Fruit fly (Drosophila melanogaster) whole organism, wandering third instar larva: Measurements from ENCODE around the gene CG6972.
A peak's percentile ranks its signal among the peaks of the same experiment; 100 is the strongest.

Experiments used
- Abd-B ChIP-seq: fragments of >200 bp; optimal IDR thresholded peaks from 2 replicates; lab custom pipeline; 2017; ENCODE audit warnings: missing biosample characterization, missing genetic modification characterization
- CG32264 ChIP-seq: fragments of 200-800 bp; sonication (Bioruptor generic); optimal IDR thresholded peaks from 2 replicates; lab custom pipeline; 2016; ENCODE audit warnings: missing biosample characterization, missing genetic modification characterization
- CG9705 ChIP-seq: fragments of 200-800 bp; sonication (Bioruptor generic); optimal IDR thresholded peaks from 2 replicates; lab custom pipeline; 2018; ENCODE audit warnings: missing biosample characterization, mild to moderate bottlenecking, missing genetic modification characterization
- CrebA ChIP-seq: fragments of 200-800 bp; sonication (Bioruptor generic); optimal IDR thresholded peaks from 2 replicates; lab custom pipeline; 2016; ENCODE audit warnings: missing biosample characterization, mild to moderate bottlenecking, missing genetic modification characterization, borderline replicate concordance
- Dfd ChIP-seq: fragments of >200 bp; optimal IDR thresholded peaks from 2 replicates; lab custom pipeline; 2017; ENCODE audit warnings: missing biosample characterization, missing genetic modification characterization
- Dif ChIP-seq: fragments of 200-275, 200-300 bp; sonication (Bioruptor generic); optimal IDR thresholded peaks from 2 replicates; lab custom pipeline; 2018; ENCODE audit warnings: missing biosample characterization, missing genetic modification characterization; ENCODE audit not compliant: partially characterized antibody
- GATAd ChIP-seq: sonication (Bioruptor generic); optimal IDR thresholded peaks from 2 replicates; lab custom pipeline; 2016; ENCODE audit warnings: missing biosample characterization, missing genetic modification characterization
- HLH106 ChIP-seq: fragments of 200-800 bp; optimal IDR thresholded peaks from 3 replicates; lab custom pipeline; 2019; ENCODE audit warnings: missing biosample characterization, mild to moderate bottlenecking, missing genetic modification characterization, moderate library complexity
- Hnf4 ChIP-seq: fragments of 200-800 bp; sonication (Bioruptor generic); optimal IDR thresholded peaks from 2 replicates; lab custom pipeline; 2016; ENCODE audit warnings: missing biosample characterization, mild to moderate bottlenecking, missing genetic modification characterization
- Hr83 ChIP-seq: fragments of 200-300 bp; sonication (Bioruptor generic); optimal IDR thresholded peaks from 2 replicates; lab custom pipeline; 2016; ENCODE audit warnings: missing biosample characterization, mild to moderate bottlenecking, missing genetic modification characterization, moderate library complexity; ENCODE audit not compliant: poor library complexity, severe bottlenecking
- Jra ChIP-seq: sonication (Bioruptor generic); optimal IDR thresholded peaks from 2 replicates; lab custom pipeline; 2016; ENCODE audit warnings: missing biosample characterization, missing genetic modification characterization
- Mio ChIP-seq: sonication (Bioruptor generic); optimal IDR thresholded peaks from 2 replicates; lab custom pipeline; 2016; ENCODE audit warnings: missing biosample characterization, missing genetic modification characterization
- Myc ChIP-seq: fragments of >200 bp; optimal IDR thresholded peaks from 2 replicates; lab custom pipeline; 2017
- N ChIP-seq: fragments of >200 bp; optimal IDR thresholded peaks from 2 replicates; lab custom pipeline; 2018; ENCODE audit warnings: missing biosample characterization, missing external identifiers, missing genetic modification characterization
- OdsH ChIP-seq: fragments of 200-800 bp; sonication (Bioruptor generic); optimal IDR thresholded peaks from 2 replicates; lab custom pipeline; 2016; ENCODE audit warnings: missing biosample characterization, mild to moderate bottlenecking, missing genetic modification characterization
- Rel ChIP-seq, 2 experiments: fragments of 200-800 bp; sonication (Bioruptor generic) in 1 of 2; optimal IDR thresholded peaks; 2 replicates in 1 of 2; 3 replicates in 1 of 2; lab custom pipeline; 2016 to 2019; ENCODE audit warnings: mild to moderate bottlenecking in 2 of 2, missing biosample characterization in 2 of 2, missing genetic modification characterization in 2 of 2, moderate library complexity in 1 of 2
- Vsx2 ChIP-seq: fragments of 200-300, 225-300 bp; sonication (Bioruptor generic); optimal IDR thresholded peaks from 2 replicates; lab custom pipeline; 2018; ENCODE audit warnings: missing biosample characterization, missing genetic modification characterization; ENCODE audit not compliant: partially characterized antibody
- br ChIP-seq: fragments of 200-800 bp; sonication (Bioruptor generic); optimal IDR thresholded peaks from 2 replicates; lab custom pipeline; 2016; ENCODE audit warnings: missing biosample characterization, missing genetic modification characterization
- brk ChIP-seq: fragments of 200-800 bp; sonication (Bioruptor generic); optimal IDR thresholded peaks from 2 replicates; lab custom pipeline; 2016; ENCODE audit warnings: missing biosample characterization, mild to moderate bottlenecking, missing genetic modification characterization
- dl ChIP-seq, 2 experiments: fragments of 175-275, 200-275 bp in 1 of 2; fragments of 200-275 bp in 1 of 2; sonication (Bioruptor generic); optimal IDR thresholded peaks; lab custom pipeline; 2018; ENCODE audit warnings: mild to moderate bottlenecking in 2 of 2, missing biosample characterization in 2 of 2, missing genetic modification characterization in 2 of 2, moderate library complexity in 2 of 2; ENCODE audit not compliant: partially characterized antibody in 2 of 2, insufficient read depth in 1 of 2
- dmrt93B ChIP-seq: fragments of 200-800 bp; sonication (Bioruptor generic); optimal IDR thresholded peaks from 2 replicates; lab custom pipeline; 2018; ENCODE audit warnings: missing biosample characterization, mild to moderate bottlenecking, missing genetic modification characterization
- dsf ChIP-seq: sonication (Bioruptor generic); optimal IDR thresholded peaks from 2 replicates; lab custom pipeline; 2016; ENCODE audit warnings: missing biosample characterization, missing genetic modification characterization, borderline replicate concordance
- ey ChIP-seq: fragments of 200-800 bp; sonication (Bioruptor generic); optimal IDR thresholded peaks from 2 replicates; lab custom pipeline; 2016; ENCODE audit warnings: missing biosample characterization, missing genetic modification characterization
- foxo ChIP-seq, 2 experiments: fragments of 200-800 bp; sonication (Bioruptor generic); optimal IDR thresholded peaks; 2 replicates in 1 of 2; 3 replicates in 1 of 2; lab custom pipeline; 2016 to 2017; ENCODE audit warnings: missing biosample characterization in 2 of 2, missing genetic modification characterization in 2 of 2
- fru ChIP-seq: fragments of 200-800 bp; sonication (Bioruptor generic); optimal IDR thresholded peaks from 3 replicates; lab custom pipeline; 2016; ENCODE audit warnings: missing biosample characterization, mild to moderate bottlenecking, missing genetic modification characterization
- h ChIP-seq: fragments of 200-800 bp; sonication (Bioruptor generic); optimal IDR thresholded peaks from 3 replicates; lab custom pipeline; 2016; ENCODE audit warnings: missing biosample characterization, mild to moderate bottlenecking, missing genetic modification characterization
- jim ChIP-seq: fragments of 175-275, 200-325 bp; sonication (Bioruptor generic); optimal IDR thresholded peaks from 2 replicates; lab custom pipeline; 2016; ENCODE audit warnings: missing biosample characterization, mild to moderate bottlenecking, missing genetic modification characterization
- lola ChIP-seq: fragments of >200 bp; optimal IDR thresholded peaks from 2 replicates; lab custom pipeline; 2017; ENCODE audit warnings: missing biosample characterization, missing genetic modification characterization
- psq ChIP-seq: fragments of 200-800 bp; sonication (Bioruptor generic); optimal IDR thresholded peaks from 3 replicates; lab custom pipeline; 2017; ENCODE audit warnings: missing biosample characterization, mild to moderate bottlenecking, missing genetic modification characterization, moderate library complexity
- rgr ChIP-seq: fragments of 200-800 bp; sonication (Bioruptor generic); optimal IDR thresholded peaks from 3 replicates; lab custom pipeline; 2016; ENCODE audit warnings: missing biosample characterization, mild to moderate bottlenecking, missing genetic modification characterization
- sage ChIP-seq: fragments of 200-800 bp; sonication (Bioruptor generic); optimal IDR thresholded peaks from 2 replicates; lab custom pipeline; 2016; ENCODE audit warnings: missing biosample characterization, mild to moderate bottlenecking, missing genetic modification characterization
- sv ChIP-seq: fragments of 200-800 bp; sonication (Bioruptor generic); optimal IDR thresholded peaks from 3 replicates; lab custom pipeline; 2016; ENCODE audit warnings: missing biosample characterization, missing genetic modification characterization
- tai ChIP-seq: sonication (Bioruptor generic); optimal IDR thresholded peaks from 2 replicates; lab custom pipeline; 2016; ENCODE audit warnings: missing biosample characterization, missing genetic modification characterization
- usp ChIP-seq: fragments of >200 bp; optimal IDR thresholded peaks from 2 replicates; lab custom pipeline; 2017; ENCODE audit warnings: missing biosample characterization, missing genetic modification characterization

CG6972 gene

dm6 chr3R:22727456-22727833 is 25.6 kb downstream of the CG6972 start:
- TF ChIP-seq CG32264 (GFP tag; lab: Kevin White, UChicago) (no peak), Dif (GFP tag; lab: Kevin White, UChicago) (no peak), HLH106 (no peak), dsf (GFP tag; lab: Kevin White, UChicago) (no peak), Abd-B (GFP tag; lab: Kevin White, UChicago) (no peak), Dfd (no peak), jim (GFP tag; lab: Kevin White, UChicago) (no peak), fru (no peak), lola (GFP tag; lab: Kevin White, UChicago) (no peak), foxo (GFP tag; optimal IDR thresholded peaks at IDR 0.05; lab: Kevin White, UChicago) (no peak), h (no peak), Myc (lab: Kevin White, UChicago) (no peak), dl (GFP tag; optimal IDR thresholded peaks at IDR 0.05; lab: Kevin White, UChicago; ENCODE audit: insufficient read depth in 1 of 2, partially characterized antibody in 2 of 2) (no peak), CG9705 (GFP tag; lab: Kevin White, UChicago) (no peak), CrebA (GFP tag; lab: Kevin White, UChicago) (no peak), usp (GFP tag; lab: Kevin White, UChicago) (no peak), OdsH (GFP tag; lab: Kevin White, UChicago) (no peak), sv (no peak), GATAd (GFP tag; lab: Kevin White, UChicago) (no peak)

dm6 chr3R:22727857-22728256 is 26.1 kb downstream of the CG6972 start:
- no peak for TF ChIP-seq Abd-B (GFP tag; lab: Kevin White, UChicago)
- TF ChIP-seq psq (GFP tag; lab: Kevin White, UChicago) = no peak
- no peak for TF ChIP-seq ey
- TF ChIP-seq rgr (GFP tag; lab: Kevin White, UChicago) = no peak
- TF ChIP-seq h = no peak
- TF ChIP-seq GATAd (GFP tag; lab: Kevin White, UChicago) = no peak
- TF ChIP-seq Myc (lab: Kevin White, UChicago) = no peak
- no peak for TF ChIP-seq dsf (GFP tag; lab: Kevin White, UChicago)
- peak in 1 of 2 experiments; percentile 39 for TF ChIP-seq foxo (GFP tag; optimal IDR thresholded peaks at IDR 0.05; lab: Kevin White, UChicago)
- TF ChIP-seq Mio (GFP tag; lab: Kevin White, UChicago) = no peak
- no peak for TF ChIP-seq sv
- TF ChIP-seq br = no peak
- no peak for TF ChIP-seq dmrt93B (GFP tag; lab: Kevin White, UChicago)
- TF ChIP-seq Hr83 = no peak
- no peak for TF ChIP-seq dl (GFP tag; optimal IDR thresholded peaks at IDR 0.05; lab: Kevin White, UChicago; ENCODE audit: insufficient read depth in 1 of 2, partially characterized antibody in 2 of 2)
- no peak for TF ChIP-seq Vsx2
- no peak for TF ChIP-seq sage (GFP tag; lab: Kevin White, UChicago)
- TF ChIP-seq lola (GFP tag; lab: Kevin White, UChicago) = no peak
- TF ChIP-seq Rel (GFP tag; optimal IDR thresholded peaks at IDR 0.05; lab: Kevin White, UChicago) = no peak
- TF ChIP-seq Rel (tag; optimal IDR thresholded peaks at IDR 0.05; lab: Kevin White, UChicago) = no peak
- TF ChIP-seq CG9705 (GFP tag; lab: Kevin White, UChicago) = no peak
- no peak for TF ChIP-seq Jra
- TF ChIP-seq CG32264 (GFP tag; lab: Kevin White, UChicago) = peak; percentile 24
- peak; percentile 45 for TF ChIP-seq OdsH (GFP tag; lab: Kevin White, UChicago)

dm6 chr3R:22732995-22733394 is 31.2 kb downstream of the CG6972 start:
- TF ChIP-seq brk (GFP tag; lab: Kevin White, UChicago) (no peak), br (no peak), Hnf4 (GFP tag; lab: Kevin White, UChicago) (no peak), dsf (GFP tag; lab: Kevin White, UChicago) (no peak), fru (no peak), N (GFP tag; lab: Kevin White, UChicago) (no peak), Mio (GFP tag; lab: Kevin White, UChicago) (no peak)
- TF ChIP-seq, all 38 proteins: peak for 0

dm6 chr3R:22733751-22734150 is 31.9 kb downstream of the CG6972 start, which contains the start of gene Takl2:
TSS of gene Takl2 (minus strand) at chr3R:22733851.
- TF ChIP-seq Myc (lab: Kevin White, UChicago) = no peak
- TF ChIP-seq dsf (GFP tag; lab: Kevin White, UChicago) = no peak
- no peak for TF ChIP-seq br
- TF ChIP-seq tai (GFP tag; lab: Kevin White, UChicago) = no peak
